Fruit fly (Drosophila melanogaster): ENCODE data around the gene mib2.

mib2 gene

dm6 chr2L:19011895-19012645 lies 22.2 kb upstream of the mib2 start:
- TF ChIP-seq CTCF (optimal IDR thresholded peaks at IDR 0.05) (no peak), CG8478 (optimal IDR thresholded peaks at IDR 0.05) (no peak)

dm6 chr2L:19012776-19013328 lies 21.4 kb upstream of the mib2 start:
- TF ChIP-seq CG8478 (optimal IDR thresholded peaks at IDR 0.05) = no peak
- TF ChIP-seq CTCF (optimal IDR thresholded peaks at IDR 0.05) = no peak

DNA sequence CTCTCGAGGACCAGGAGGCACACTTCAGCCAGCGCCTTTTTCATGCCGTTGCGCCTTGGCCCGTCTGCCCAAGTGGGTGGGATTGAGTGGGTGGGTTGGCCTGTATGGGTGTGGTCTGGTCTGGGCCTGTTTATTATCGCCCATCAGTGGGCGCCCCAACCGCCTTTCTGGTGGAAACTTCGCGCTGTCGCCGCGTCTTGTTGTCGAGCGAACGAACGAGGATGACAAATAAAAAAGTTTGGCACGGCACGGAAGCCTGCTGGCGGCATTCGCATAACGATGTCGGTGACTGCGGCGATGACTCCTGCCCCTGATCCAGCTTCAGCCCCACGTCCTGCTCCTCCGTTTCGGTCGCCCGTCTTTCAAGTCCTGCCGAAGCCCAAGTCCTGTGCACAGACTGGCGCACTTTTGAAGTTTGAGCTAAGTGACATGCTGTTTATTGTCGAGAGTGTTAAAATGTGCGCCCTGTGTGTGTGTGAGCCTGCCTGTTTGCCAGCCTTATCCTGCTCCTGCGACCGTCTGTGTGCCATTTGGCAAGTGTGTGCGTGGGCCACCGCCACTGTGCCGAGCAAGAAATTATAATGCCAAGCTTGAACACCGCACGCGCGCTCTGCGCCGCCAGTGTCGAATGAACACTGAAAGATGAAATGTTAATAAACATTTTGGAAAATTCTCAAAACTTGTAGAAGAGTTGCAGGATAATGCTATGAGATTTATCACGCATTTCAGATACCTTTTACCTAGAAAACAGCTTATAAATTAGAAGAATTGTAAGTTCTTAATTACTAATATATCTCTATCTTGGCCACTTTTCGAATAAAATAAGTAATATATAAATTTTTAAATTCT lies 20.0 kb upstream of the mib2 start:
- TF ChIP-seq CG8478 (optimal IDR thresholded peaks at IDR 0.05) (no peak), CTCF (optimal IDR thresholded peaks at IDR 0.05) (no peak)

DNA sequence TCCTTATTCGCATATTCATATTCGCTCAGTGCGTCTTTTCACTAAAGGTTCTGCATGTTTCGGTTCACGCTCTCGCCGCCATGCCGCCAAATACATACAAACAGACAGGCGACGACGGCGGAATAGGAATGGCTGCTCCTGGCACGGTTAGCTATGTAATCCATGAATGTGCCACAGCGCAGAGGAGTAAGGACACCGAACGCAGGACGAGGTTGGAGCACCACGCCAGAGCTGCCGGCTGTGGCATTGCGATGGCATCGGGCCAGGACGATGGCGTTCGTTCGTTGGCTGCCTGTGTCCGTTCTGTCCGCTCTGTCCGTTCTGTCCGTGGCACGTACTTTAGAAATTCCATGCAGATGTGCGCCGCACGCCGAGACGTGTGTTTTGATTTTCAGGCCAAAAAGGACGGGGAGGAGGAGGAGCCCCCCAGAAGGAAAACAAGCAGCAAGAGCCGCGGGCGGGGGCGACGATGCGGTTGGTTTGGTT lies 19.3 kb upstream of the mib2 start:
- TF ChIP-seq CTCF (optimal IDR thresholded peaks at IDR 0.05) = no peak
- TF ChIP-seq CG8478 (optimal IDR thresholded peaks at IDR 0.05) = no peak

DNA sequence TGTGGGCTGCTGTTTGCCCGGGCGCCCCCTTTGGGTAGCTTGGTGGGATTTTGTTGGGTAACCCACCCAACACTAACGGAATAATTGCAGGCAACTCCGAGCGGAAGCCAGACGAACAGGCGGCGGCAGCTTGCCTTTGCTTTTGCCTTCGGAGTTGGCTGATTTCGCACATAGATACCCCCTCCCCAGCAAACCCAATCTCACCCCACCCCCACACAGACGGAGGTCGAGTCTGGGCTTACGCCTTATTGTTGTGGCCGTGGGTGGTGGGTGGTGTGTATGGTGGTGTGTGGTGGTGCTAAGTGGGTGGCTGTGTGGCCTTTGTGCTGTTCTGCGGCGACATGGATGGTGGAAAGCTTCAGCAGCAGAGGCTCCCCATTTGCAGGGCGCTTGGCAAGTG lies 18.6 kb upstream of the mib2 start:
- TF ChIP-seq CTCF (optimal IDR thresholded peaks at IDR 0.05) = no peak
- no peak for TF ChIP-seq CG8478 (optimal IDR thresholded peaks at IDR 0.05)

- TF ChIP-seq CG8478 (optimal IDR thresholded peaks at IDR 0.05) (no peak), CTCF (optimal IDR thresholded peaks at IDR 0.05) (no peak)
Observed at dm6 chr2L:19017060-19017459, 17.2 kb upstream of the mib2 start.

dm6 chr2L:19018266-19018665 lies 16.0 kb upstream of the mib2 start:
- TF ChIP-seq CTCF (optimal IDR thresholded peaks at IDR 0.05) (no peak), CG8478 (optimal IDR thresholded peaks at IDR 0.05) (no peak)

- no peak for TF ChIP-seq CTCF (optimal IDR thresholded peaks at IDR 0.05)
- TF ChIP-seq CG8478 (optimal IDR thresholded peaks at IDR 0.05) = no peak
Observed at dm6 chr2L:19019160-19019592, 15.1 kb upstream of the mib2 start.

dm6 chr2L:19019640-19020039 lies 14.6 kb upstream of the mib2 start:
- TF ChIP-seq CG8478 (optimal IDR thresholded peaks at IDR 0.05) (no peak), CTCF (optimal IDR thresholded peaks at IDR 0.05) (no peak)

- TF ChIP-seq CTCF (optimal IDR thresholded peaks at IDR 0.05) (no peak), CG8478 (optimal IDR thresholded peaks at IDR 0.05) (no peak)
Observed at dm6 chr2L:19021278-19022220, 12.7 kb upstream of the mib2 start.

DNA sequence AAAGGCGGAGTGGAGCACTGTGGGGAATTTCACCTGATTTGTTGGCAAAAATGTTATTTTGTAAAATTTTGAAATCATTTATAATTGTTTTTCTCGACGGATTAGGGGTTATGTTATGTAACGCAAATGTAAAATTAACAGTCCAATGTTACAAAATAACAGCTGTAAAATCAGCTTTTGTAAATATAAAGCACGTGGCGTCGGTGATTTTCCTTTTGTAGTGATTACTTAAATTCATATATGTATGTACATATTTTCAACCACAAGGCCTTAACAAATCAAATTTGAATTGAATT lies 12.1 kb upstream of the mib2 start, which contains the start of gene CG15172:
Gene CG15172, plus strand, starts transcription at position 197 of the 296 bp plus-strand sequence.
- TF ChIP-seq CTCF (optimal IDR thresholded peaks at IDR 0.05) = no peak
- TF ChIP-seq CG8478 (optimal IDR thresholded peaks at IDR 0.05) = no peak

dm6 chr2L:19023972-19024743 lies 10.1 kb upstream of the mib2 start:
- TF ChIP-seq CTCF (optimal IDR thresholded peaks at IDR 0.05) = no peak

DNA sequence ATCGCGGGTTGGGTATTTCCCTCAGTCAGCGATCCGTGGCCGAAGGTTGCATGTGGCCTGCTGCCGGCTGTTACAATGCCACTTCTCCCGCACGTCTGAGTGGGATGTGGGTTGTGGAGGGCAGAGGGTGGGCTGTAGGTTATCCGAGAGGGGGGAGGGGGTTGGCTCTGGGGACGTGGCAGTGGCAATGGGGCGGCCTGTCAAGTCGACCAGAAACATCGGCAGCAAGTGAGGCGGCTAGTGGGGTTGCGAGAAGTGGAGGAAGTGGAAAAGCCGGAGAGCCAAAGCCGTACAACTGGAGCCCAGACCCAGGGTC lies 9.5 kb upstream of the mib2 start:
- TF ChIP-seq CTCF (optimal IDR thresholded peaks at IDR 0.05) (no peak), CG8478 (optimal IDR thresholded peaks at IDR 0.05) (no peak)
